ENCODE assay signal across 1 worm cellular context in the genomic region with DNA sequence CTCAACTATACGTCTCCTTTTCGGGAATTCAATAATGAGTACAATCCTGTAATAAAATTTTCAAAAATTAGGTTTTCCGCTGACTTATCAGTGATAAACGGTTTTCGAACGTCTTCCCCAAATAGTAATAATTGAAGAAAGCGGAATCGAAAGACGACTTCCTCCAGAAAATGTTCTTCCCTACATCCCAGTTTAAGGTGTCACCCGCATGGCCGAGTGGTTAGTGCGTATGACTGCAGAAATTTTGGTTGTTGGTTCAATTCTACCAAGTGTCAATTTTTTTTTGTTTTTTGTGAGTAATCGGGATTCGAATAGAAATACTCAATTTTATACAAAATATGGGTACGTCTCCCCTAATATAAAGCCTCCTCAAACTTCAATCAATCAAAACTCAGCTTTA.
TF ChIP-seq lines count a peak whose summit lies in the region.

No protein-coding gene starts in this region.

TF ChIP-seq in whole organism, L4 larva, 104 proteins besides CTCF, POLR2A, EP300 and RAD21 (continued from another document):
- peak; percentile 27; the same call in 1 of the 2 replicates for TF ChIP-seq zfp-3 (GFP tag; conservative IDR thresholded peaks at IDR 0.05; lab: Robert Waterston, UW)
- TF ChIP-seq Y75B8A.6 (GFP tag; IDR thresholded peaks at IDR 0.05; lab: Robert Waterston, UW), result 0 out of 2 replicates have a peak, but pooled peaks have one; percentile 68
- peak; percentile 76 for TF ChIP-seq lin-38 (GFP tag; IDR thresholded peaks at IDR 0.05; lab: Robert Waterston, UW)
- peak; percentile 69 for TF ChIP-seq madf-9 (GFP tag; conservative IDR thresholded peaks at IDR 0.05; lab: Robert Waterston, UW)
- TF ChIP-seq vab-7 (GFP tag; IDR thresholded peaks at IDR 0.05; lab: Robert Waterston, UW), result peak; percentile 85
- peak; percentile 56; the same call in 1 of the 2 replicates for TF ChIP-seq lin-1 (GFP tag; IDR thresholded peaks at IDR 0.05; lab: Robert Waterston, UW)
- TF ChIP-seq egl-43 (GFP tag; IDR thresholded peaks at IDR 0.05; lab: Robert Waterston, UW), result peak; percentile 87
- TF ChIP-seq Y105C5A.15 (GFP tag; IDR thresholded peaks at IDR 0.05; lab: Robert Waterston, UW), result peak; percentile 71; the same call in 1 of the 2 replicates
- peak; percentile 59 for TF ChIP-seq T26A8.4 (GFP tag; IDR thresholded peaks at IDR 0.05; lab: Robert Waterston, UW)
- TF ChIP-seq ctbp-1 (GFP tag; IDR thresholded peaks at IDR 0.05; lab: Robert Waterston, UW), result peak; percentile 53; the same call in 1 of the 2 replicates
- peak; percentile 92 for TF ChIP-seq lim-7 (GFP tag; IDR thresholded peaks at IDR 0.05; lab: Robert Waterston, UW)
- peak; percentile 18 for TF ChIP-seq mes-2 (tag; optimal IDR thresholded peaks at IDR 0.05; lab: Kevin White, UChicago; ENCODE audit: poor library complexity, severe bottlenecking)
